Fruit fly (Drosophila melanogaster): ENCODE measurements around the gene orion.

orion gene

dm6 chrX:7933210-7933915 lies 13.3 kb downstream of the orion start, which contains the start of the genes Dhdds and RpS14a:
Gene Dhdds, minus strand, starts transcription at chrX:7933351.
Gene RpS14a, plus strand, starts transcription at chrX:7933742.
- TF ChIP-seq dl (GFP tag; optimal IDR thresholded peaks at IDR 0.05; ENCODE audit: insufficient read depth in 1 of 2, partially characterized antibody in 2 of 2) (no peak), Myc (optimal IDR thresholded peaks at IDR 0.05) (peak; percentile 60), rgr (GFP tag; optimal IDR thresholded peaks at IDR 0.05) (peak; percentile 69), foxo (GFP tag; optimal IDR thresholded peaks at IDR 0.05) (peak in 1 of 2 experiments; percentile 34), usp (GFP tag; optimal IDR thresholded peaks at IDR 0.05) (no peak), brk (GFP tag; optimal IDR thresholded peaks at IDR 0.05) (peak; percentile 65), sage (GFP tag; optimal IDR thresholded peaks at IDR 0.05) (peak; percentile 12), Jra (GFP tag; optimal IDR thresholded peaks at IDR 0.05) (no peak), br (GFP tag; optimal IDR thresholded peaks at IDR 0.05) (peak; percentile 48), HLH106 (tag; optimal IDR thresholded peaks at IDR 0.05) (peak; percentile 38), lola (GFP tag; optimal IDR thresholded peaks at IDR 0.05) (no peak), GATAd (GFP tag; optimal IDR thresholded peaks at IDR 0.05) (no peak), pan (optimal IDR thresholded peaks at IDR 0.05) (no peak), Hr78 (GFP tag; optimal IDR thresholded peaks at IDR 0.05) (no peak), jim (GFP tag; optimal IDR thresholded peaks at IDR 0.05) (no peak), CrebA (GFP tag; optimal IDR thresholded peaks at IDR 0.05; ENCODE audit: borderline replicate concordance) (no peak), dmrt93B (GFP tag; optimal IDR thresholded peaks at IDR 0.05) (peak; percentile 81), tai (GFP tag; optimal IDR thresholded peaks at IDR 0.05) (no peak), fru (GFP tag; optimal IDR thresholded peaks at IDR 0.05) (peak; percentile 42), sv (GFP tag; optimal IDR thresholded peaks at IDR 0.05) (peak; percentile 39), Sp1 (GFP tag; optimal IDR thresholded peaks at IDR 0.05) (peak; percentile 66), dsf (GFP tag; optimal IDR thresholded peaks at IDR 0.05; ENCODE audit: borderline replicate concordance) (no peak), CG9705 (GFP tag; optimal IDR thresholded peaks at IDR 0.05) (peak; percentile 50), h (GFP tag; optimal IDR thresholded peaks at IDR 0.05) (peak; percentile 46), Mio (GFP tag; optimal IDR thresholded peaks at IDR 0.05) (no peak), ey (GFP tag; optimal IDR thresholded peaks at IDR 0.05) (no peak), Dfd (GFP tag; optimal IDR thresholded peaks at IDR 0.05) (no peak), Rel (GFP tag; optimal IDR thresholded peaks at IDR 0.05) (no peak), Rel (tag; optimal IDR thresholded peaks at IDR 0.05) (peak; percentile 0), OdsH (GFP tag; optimal IDR thresholded peaks at IDR 0.05) (peak; percentile 39), Dif (GFP tag; optimal IDR thresholded peaks at IDR 0.05; ENCODE audit: partially characterized antibody) (no peak), Vsx2 (GFP tag; optimal IDR thresholded peaks at IDR 0.05; ENCODE audit: partially characterized antibody) (no peak), Hr83 (GFP tag; optimal IDR thresholded peaks at IDR 0.05; ENCODE audit: poor library complexity, severe bottlenecking) (peak; percentile 44), psq (GFP tag; optimal IDR thresholded peaks at IDR 0.05) (peak; percentile 37), woc (GFP tag; optimal IDR thresholded peaks at IDR 0.05) (peak; percentile 4), N (GFP tag; optimal IDR thresholded peaks at IDR 0.05) (no peak), CG32264 (GFP tag; optimal IDR thresholded peaks at IDR 0.05) (no peak), Hnf4 (GFP tag; optimal IDR thresholded peaks at IDR 0.05) (peak; percentile 10), Abd-B (GFP tag; optimal IDR thresholded peaks at IDR 0.05) (no peak)

- no peak for TF ChIP-seq Dfd (GFP tag; optimal IDR thresholded peaks at IDR 0.05)
- TF ChIP-seq fru (GFP tag; optimal IDR thresholded peaks at IDR 0.05) = no peak
- TF ChIP-seq HLH106 (tag; optimal IDR thresholded peaks at IDR 0.05) = no peak
- TF ChIP-seq psq (GFP tag; optimal IDR thresholded peaks at IDR 0.05) = no peak
- no peak for TF ChIP-seq tai (GFP tag; optimal IDR thresholded peaks at IDR 0.05)
- TF ChIP-seq Dif (GFP tag; optimal IDR thresholded peaks at IDR 0.05; ENCODE audit: partially characterized antibody) = peak; percentile 54
- TF ChIP-seq Myc (optimal IDR thresholded peaks at IDR 0.05) = no peak
- no peak for TF ChIP-seq CG9705 (GFP tag; optimal IDR thresholded peaks at IDR 0.05)
- TF ChIP-seq Hr78 (GFP tag; optimal IDR thresholded peaks at IDR 0.05) = no peak
- no peak for TF ChIP-seq dmrt93B (GFP tag; optimal IDR thresholded peaks at IDR 0.05)
- no peak for TF ChIP-seq br (GFP tag; optimal IDR thresholded peaks at IDR 0.05)
- TF ChIP-seq ey (GFP tag; optimal IDR thresholded peaks at IDR 0.05) = no peak
- no peak for TF ChIP-seq Vsx2 (GFP tag; optimal IDR thresholded peaks at IDR 0.05; ENCODE audit: partially characterized antibody)
- no peak for TF ChIP-seq Jra (GFP tag; optimal IDR thresholded peaks at IDR 0.05)
- no peak for TF ChIP-seq dsf (GFP tag; optimal IDR thresholded peaks at IDR 0.05; ENCODE audit: borderline replicate concordance)
- TF ChIP-seq foxo (GFP tag; optimal IDR thresholded peaks at IDR 0.05) = no peak
- TF ChIP-seq GATAd (GFP tag; optimal IDR thresholded peaks at IDR 0.05) = no peak
- TF ChIP-seq dl (GFP tag; optimal IDR thresholded peaks at IDR 0.05; ENCODE audit: insufficient read depth in 1 of 2, partially characterized antibody in 2 of 2) = peak; percentile 7 to 47
- TF ChIP-seq rgr (GFP tag; optimal IDR thresholded peaks at IDR 0.05) = peak; percentile 4
- TF ChIP-seq sv (GFP tag; optimal IDR thresholded peaks at IDR 0.05) = no peak
- TF ChIP-seq CrebA (GFP tag; optimal IDR thresholded peaks at IDR 0.05; ENCODE audit: borderline replicate concordance) = no peak
- peak; percentile 7 for TF ChIP-seq h (GFP tag; optimal IDR thresholded peaks at IDR 0.05)
- TF ChIP-seq sage (GFP tag; optimal IDR thresholded peaks at IDR 0.05) = no peak
- TF ChIP-seq jim (GFP tag; optimal IDR thresholded peaks at IDR 0.05) = no peak
- no peak for TF ChIP-seq OdsH (GFP tag; optimal IDR thresholded peaks at IDR 0.05)
- TF ChIP-seq usp (GFP tag; optimal IDR thresholded peaks at IDR 0.05) = no peak
- TF ChIP-seq brk (GFP tag; optimal IDR thresholded peaks at IDR 0.05) = peak; percentile 34
- peak; percentile 7 for TF ChIP-seq Mio (GFP tag; optimal IDR thresholded peaks at IDR 0.05)
- TF ChIP-seq pan (optimal IDR thresholded peaks at IDR 0.05) = no peak
- no peak for TF ChIP-seq Abd-B (GFP tag; optimal IDR thresholded peaks at IDR 0.05)
- no peak for TF ChIP-seq Hnf4 (GFP tag; optimal IDR thresholded peaks at IDR 0.05)
- no peak for TF ChIP-seq woc (GFP tag; optimal IDR thresholded peaks at IDR 0.05)
- no peak for TF ChIP-seq lola (GFP tag; optimal IDR thresholded peaks at IDR 0.05)
- no peak for TF ChIP-seq CG32264 (GFP tag; optimal IDR thresholded peaks at IDR 0.05)
- TF ChIP-seq Hr83 (GFP tag; optimal IDR thresholded peaks at IDR 0.05; ENCODE audit: poor library complexity, severe bottlenecking) = no peak
- TF ChIP-seq Sp1 (GFP tag; optimal IDR thresholded peaks at IDR 0.05) = peak; percentile 8
- TF ChIP-seq Rel (GFP tag; optimal IDR thresholded peaks at IDR 0.05) = no peak
- TF ChIP-seq Rel (tag; optimal IDR thresholded peaks at IDR 0.05) = no peak
- no peak for TF ChIP-seq N (GFP tag; optimal IDR thresholded peaks at IDR 0.05)
These were observed 15.6 kb downstream of the orion start, which contains the start of gene mahe for dm6 chrX:7931028-7931549. Gene mahe, minus strand, starts transcription at chrX:7931382.

Data from whole organism, wandering third instar larva.